Fruit fly (Drosophila melanogaster): Measurements from ENCODE around the gene Ada2b.
A peak's percentile ranks its signal among the peaks of the same experiment; 100 is the strongest.

Gene Ada2b

dm6 chr3R:8243720-8244119 is 3.4 kb upstream of the Ada2b start, which contains the start of the genes CG9636, CG18749 and CG33722:
Gene CG9636 (minus strand): TSS chr3R:8243792.
Gene CG18749 (plus strand): TSS chr3R:8244055.
Gene CG33722 (plus strand): TSS chr3R:8244055.
- TF ChIP-seq CG7963 (GFP tag; IDR thresholded peaks at IDR 0.05; ENCODE audit: partially characterized antibody) = peak; percentile 82
- peak; percentile 71 for TF ChIP-seq B-H2 (GFP tag; optimal IDR thresholded peaks at IDR 0.05)
- TF ChIP-seq ham (GFP tag; IDR thresholded peaks at IDR 0.05) = no peak
- peak; percentile 15 for TF ChIP-seq tio (GFP tag; optimal IDR thresholded peaks at IDR 0.05)
- peak; percentile 48 for TF ChIP-seq mam (GFP tag; optimal IDR thresholded peaks at IDR 0.05)
- TF ChIP-seq CG18764 (GFP tag; optimal IDR thresholded peaks at IDR 0.05) = peak; percentile 65
- peak; percentile 1 for TF ChIP-seq CG2875 (GFP tag; optimal IDR thresholded peaks at IDR 0.05)
- peak; percentile 38; the same call in 1 of the 3 replicates for TF ChIP-seq CG7357 (GFP tag; IDR thresholded peaks at IDR 0.05)
- TF ChIP-seq B-H1 (GFP tag; IDR thresholded peaks at IDR 0.05) = peak; percentile 53; the same call in 2 of the 3 replicates
- TF ChIP-seq CG14014 (GFP tag; IDR thresholded peaks at IDR 0.05) = peak; percentile 55; the same call in 1 of the 2 replicates
- no peak for TF ChIP-seq so (GFP tag; IDR thresholded peaks at IDR 0.05)
- TF ChIP-seq croc (GFP tag; conservative IDR thresholded peaks at IDR 0.05) = peak; percentile 43
- peak; percentile 61; the same call in 2 of the 3 replicates for TF ChIP-seq Aef1 (GFP tag; IDR thresholded peaks at IDR 0.05)
- TF ChIP-seq Meics (GFP tag; optimal IDR thresholded peaks at IDR 0.05) = peak; percentile 60
- peak; percentile 43; the same call in 1 of the 2 replicates for TF ChIP-seq ara (GFP tag; IDR thresholded peaks at IDR 0.05)
- TF ChIP-seq NfI (GFP tag; optimal IDR thresholded peaks at IDR 0.05) = peak; percentile 61
- no peak for TF ChIP-seq Doc2 (GFP tag; IDR thresholded peaks at IDR 0.05)
- TF ChIP-seq kni (GFP tag; optimal IDR thresholded peaks at IDR 0.05) = peak; percentile 22
- TF ChIP-seq slp2 (GFP tag; optimal IDR thresholded peaks at IDR 0.05) = peak; percentile 11
- TF ChIP-seq onecut (GFP tag; IDR thresholded peaks at IDR 0.05) = peak; percentile 96
- no peak for TF ChIP-seq jumu (GFP tag; optimal IDR thresholded peaks at IDR 0.05)
- peak; percentile 67 for TF ChIP-seq chn (GFP tag; optimal IDR thresholded peaks at IDR 0.05)
- no peak for TF ChIP-seq D (optimal IDR thresholded peaks at IDR 0.05)
- peak; percentile 10 for TF ChIP-seq D (GFP tag; optimal IDR thresholded peaks at IDR 0.05)
- TF ChIP-seq nerfin-1 (tag; optimal IDR thresholded peaks at IDR 0.05) = peak; percentile 72
- TF ChIP-seq C15 (GFP tag; IDR thresholded peaks at IDR 0.05) = 0 out of 3 replicates have a peak, but pooled peaks have one; percentile 38
- peak; percentile 77 for TF ChIP-seq CG8290 (GFP tag; optimal IDR thresholded peaks at IDR 0.05)
- peak in 1 of 2 experiments; percentile 60 for TF ChIP-seq CG8290 (tag; optimal IDR thresholded peaks at IDR 0.05)
- no peak for TF ChIP-seq yki (optimal IDR thresholded peaks at IDR 0.05)
- peak; percentile 46 for TF ChIP-seq CG12769 (tag; optimal IDR thresholded peaks at IDR 0.05)
- peak; percentile 90 for TF ChIP-seq row (GFP tag; IDR thresholded peaks at IDR 0.05)
- TF ChIP-seq jigr1 (GFP tag; IDR thresholded peaks at IDR 0.05) = no peak
- peak; percentile 32 for TF ChIP-seq cato (GFP tag; optimal IDR thresholded peaks at IDR 0.05; ENCODE audit: borderline replicate concordance)
- peak in 1 of 2 experiments; percentile 38 for TF ChIP-seq crp (GFP tag; optimal IDR thresholded peaks at IDR 0.05)
- TF ChIP-seq Blimp-1 (GFP tag; optimal IDR thresholded peaks at IDR 0.05) = peak; percentile 100
- peak; percentile 78 for TF ChIP-seq Xbp1 (GFP tag; optimal IDR thresholded peaks at IDR 0.05)
- peak; percentile 97 for TF ChIP-seq hbn (GFP tag; IDR thresholded peaks at IDR 0.05; ENCODE audit: partially characterized antibody)
- TF ChIP-seq CG1233 (GFP tag; optimal IDR thresholded peaks at IDR 0.05) = peak; percentile 44
- TF ChIP-seq Antp (GFP tag; optimal IDR thresholded peaks at IDR 0.05) = peak; percentile 24
- no peak for TF ChIP-seq CG7928 (GFP tag; optimal IDR thresholded peaks at IDR 0.05)
- peak; percentile 63 for TF ChIP-seq tap (tag; optimal IDR thresholded peaks at IDR 0.05)
- TF ChIP-seq gfzf (GFP tag; optimal IDR thresholded peaks at IDR 0.05) = no peak
- no peak; the same call in 1 of the 2 replicates for TF ChIP-seq chm (GFP tag; IDR thresholded peaks at IDR 0.05)
- TF ChIP-seq CG11723 (GFP tag; optimal IDR thresholded peaks at IDR 0.05) = peak; percentile 55
- TF ChIP-seq CG30020 (tag; optimal IDR thresholded peaks at IDR 0.05) = peak; percentile 69
- TF ChIP-seq CG6791 (GFP tag; IDR thresholded peaks at IDR 0.05; ENCODE audit: partially characterized antibody) = peak; percentile 91
- no peak for TF ChIP-seq pum (GFP tag; optimal IDR thresholded peaks at IDR 0.05)
- TF ChIP-seq ERR (GFP tag; optimal IDR thresholded peaks at IDR 0.05) = no peak
- TF ChIP-seq dmrt99B (tag; optimal IDR thresholded peaks at IDR 0.05) = no peak
- TF ChIP-seq CG18262 (tag; optimal IDR thresholded peaks at IDR 0.05) = peak; percentile 76
- TF ChIP-seq Optix (GFP tag; IDR thresholded peaks at IDR 0.05) = no peak
- TF ChIP-seq bab2 (GFP tag; optimal IDR thresholded peaks at IDR 0.05) = no peak

Data from whole organism, embryonic.